Fruit fly (Drosophila melanogaster): ENCODE measurements around the gene CG4546.

CG4546 gene

DNA sequence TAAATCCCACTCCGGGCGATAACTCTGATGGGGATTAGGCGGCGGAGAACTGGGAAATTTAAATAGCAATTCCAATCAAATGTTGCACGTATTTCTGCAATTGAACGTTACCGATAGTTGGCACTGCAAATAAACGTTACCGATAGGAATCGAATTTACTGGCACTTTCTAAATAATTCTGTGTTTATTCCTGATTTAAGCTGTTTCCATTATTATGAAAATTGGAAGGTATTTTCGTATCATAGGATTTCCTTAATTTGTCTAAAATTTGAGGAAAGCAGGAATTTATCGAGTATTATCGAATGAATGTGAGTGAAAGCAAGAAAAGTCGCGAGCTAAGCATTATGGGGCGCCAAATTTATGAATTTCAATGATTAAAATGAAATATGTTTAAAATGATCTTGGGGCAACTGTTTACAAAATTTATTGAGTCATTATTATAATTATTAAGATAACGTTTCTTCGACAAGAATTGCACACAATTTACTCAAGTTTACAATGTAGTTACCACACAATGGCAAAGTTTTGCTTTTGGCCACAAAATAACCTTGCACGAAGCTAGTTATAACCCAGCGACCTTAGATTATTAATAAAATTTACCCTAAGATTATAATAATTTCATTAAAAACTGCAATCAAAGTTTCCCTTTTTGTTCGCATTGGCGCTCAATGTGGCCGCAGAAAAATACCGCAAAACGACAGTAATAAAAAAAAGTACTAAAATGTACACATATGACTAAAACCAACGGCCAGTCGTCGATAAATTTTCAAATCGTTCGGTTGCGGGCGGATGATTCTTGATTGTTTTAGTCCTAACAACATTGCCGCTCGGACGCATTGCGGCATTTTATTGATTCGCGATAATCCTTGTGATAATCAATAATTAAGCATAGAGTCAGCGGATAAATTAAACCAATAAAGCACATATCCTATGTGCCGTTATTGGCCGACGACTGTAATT is 42.6 kb upstream of the CG4546 start, which contains the start of gene alpha-Man-IIb (continued):
- TF ChIP-seq CG6276 (GFP tag; optimal IDR thresholded peaks at IDR 0.05) (no peak), spab (GFP tag; optimal IDR thresholded peaks at IDR 0.05) (no peak), CG3919 (GFP tag; optimal IDR thresholded peaks at IDR 0.05) (peak; percentile 7), OdsH (GFP tag; optimal IDR thresholded peaks at IDR 0.05) (no peak), net (GFP tag; optimal IDR thresholded peaks at IDR 0.05) (no peak), CG10669 (GFP tag; optimal IDR thresholded peaks at IDR 0.05) (no peak), fd59A (GFP tag; optimal IDR thresholded peaks at IDR 0.05) (no peak), eg (GFP tag; IDR thresholded peaks at IDR 0.05) (no peak), fkh (GFP tag; optimal IDR thresholded peaks at IDR 0.05) (peak; percentile 98), Eip78C (GFP tag) (peak; percentile 74), ss (GFP tag; optimal IDR thresholded peaks at IDR 0.05) (peak in 1 of 2 experiments; percentile 23), CG32006 (GFP tag; optimal IDR thresholded peaks at IDR 0.05) (no peak), pdm3 (GFP tag; optimal IDR thresholded peaks at IDR 0.05) (no peak), topi (GFP tag; optimal IDR thresholded peaks at IDR 0.05) (no peak), CG1621 (tag; optimal IDR thresholded peaks at IDR 0.05) (peak; percentile 26), CG6163 (GFP tag; IDR thresholded peaks at IDR 0.05) (peak; percentile 30; the same call in 1 of the 3 replicates), CG6854 (GFP tag; optimal IDR thresholded peaks at IDR 0.05) (peak; percentile 52), Eip93F (GFP tag; optimal IDR thresholded peaks at IDR 0.05) (no peak)

DNA sequence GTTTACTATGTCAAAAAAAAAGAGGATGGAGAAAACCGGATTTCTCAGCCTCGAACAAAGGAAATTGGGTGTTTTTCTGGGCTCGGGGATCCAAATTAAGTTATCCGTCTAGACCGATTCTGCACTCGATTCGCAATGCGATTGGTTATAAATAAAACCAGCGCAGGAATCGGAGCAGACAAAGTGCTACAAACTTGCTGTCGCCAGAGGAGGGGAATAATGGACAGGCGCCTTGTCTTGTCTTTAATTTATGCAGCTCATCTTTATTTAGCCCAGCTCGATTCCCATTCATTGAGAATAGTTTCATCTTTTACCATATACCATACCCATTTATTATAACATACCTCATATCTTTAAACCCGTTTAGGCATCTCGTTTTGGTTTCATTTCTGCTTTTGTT is 41.7 kb upstream of the CG4546 start:
- no peak for TF ChIP-seq Hr4 (GFP tag; optimal IDR thresholded peaks at IDR 0.05)
- TF ChIP-seq svp (GFP tag) = no peak
- peak; percentile 96 for TF ChIP-seq dsx (GFP tag; optimal IDR thresholded peaks at IDR 0.05; ENCODE audit: poor library complexity, severe bottlenecking)

DNA sequence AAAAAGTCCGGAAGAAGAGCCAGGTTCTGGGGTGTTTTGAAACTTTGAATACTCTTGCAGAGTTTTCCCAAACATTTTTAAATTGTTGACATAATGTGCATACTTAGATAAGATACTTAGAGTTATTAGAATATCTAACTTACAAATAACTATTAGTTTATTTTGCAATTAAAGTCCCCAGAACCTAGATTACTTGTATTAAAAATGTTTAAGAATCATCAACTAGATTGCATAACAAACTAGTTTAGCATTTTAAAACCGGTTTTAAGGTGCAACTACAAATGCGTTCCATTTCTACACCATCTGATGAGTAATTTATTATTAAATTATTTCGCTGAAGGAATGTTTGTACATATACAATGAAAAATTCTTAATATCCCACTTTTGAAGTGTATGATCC is 40.0 kb upstream of the CG4546 start:
- TF ChIP-seq Hr39 (GFP tag; optimal IDR thresholded peaks at IDR 0.05) (peak; percentile 5), Met (GFP tag; optimal IDR thresholded peaks at IDR 0.05) (peak; percentile 40), topi (GFP tag; optimal IDR thresholded peaks at IDR 0.05) (peak; percentile 45), CG4318 (GFP tag; optimal IDR thresholded peaks at IDR 0.05) (no peak), CG3919 (GFP tag; optimal IDR thresholded peaks at IDR 0.05) (no peak), lz (GFP tag; optimal IDR thresholded peaks at IDR 0.05) (peak; percentile 26), achi (GFP tag; optimal IDR thresholded peaks at IDR 0.05) (peak; percentile 3), CG11294 (GFP tag; IDR thresholded peaks at IDR 0.05) (no peak), dsx (GFP tag; optimal IDR thresholded peaks at IDR 0.05; ENCODE audit: poor library complexity, severe bottlenecking) (no peak), Hr4 (GFP tag; optimal IDR thresholded peaks at IDR 0.05) (peak; percentile 47), CG15336 (GFP tag; IDR thresholded peaks at IDR 0.05) (0 out of 2 replicates have a peak, but pooled peaks have one; percentile 26), esn (GFP tag; optimal IDR thresholded peaks at IDR 0.05) (peak; percentile 45), CG32006 (GFP tag; optimal IDR thresholded peaks at IDR 0.05) (peak; percentile 75), CG6163 (GFP tag; IDR thresholded peaks at IDR 0.05) (no peak), OdsH (GFP tag; optimal IDR thresholded peaks at IDR 0.05) (no peak), svp (GFP tag) (peak; percentile 68), CG6276 (GFP tag; optimal IDR thresholded peaks at IDR 0.05) (no peak), Gug (GFP tag; IDR thresholded peaks at IDR 0.05) (no peak), Eip78C (GFP tag) (peak; percentile 86), CG8119 (GFP tag; IDR thresholded peaks at IDR 0.05) (peak; percentile 36; the same call in 2 of the 3 replicates), Sox15 (GFP tag; optimal IDR thresholded peaks at IDR 0.05) (no peak), ss (GFP tag; optimal IDR thresholded peaks at IDR 0.05) (no peak), Hr38 (GFP tag; optimal IDR thresholded peaks at IDR 0.05) (no peak), Lpt (GFP tag; optimal IDR thresholded peaks at IDR 0.05) (peak; percentile 2), salr (GFP tag; optimal IDR thresholded peaks at IDR 0.05) (peak in 1 of 2 experiments; percentile 34)

Data from whole organism, prepupa.